Fruit fly (Drosophila melanogaster): ENCODE data around the gene Hcf.

- TF ChIP-seq psq (optimal IDR thresholded peaks at IDR 0.05) (no peak), Myc (optimal IDR thresholded peaks at IDR 0.05) (no peak), insv (optimal IDR thresholded peaks at IDR 0.05) (no peak), Sin3A (optimal IDR thresholded peaks at IDR 0.05) (no peak)
Observed at dm6 chr4:315322-315721, 44.4 kb upstream of the Hcf start.
